Fruit fly (Drosophila melanogaster) whole organism, embryonic: ENCODE results near the gene CG7173.

Experiments
- Atf6 ChIP-seq: fragments of 200-800 bp; sonication (Bioruptor generic); IDR thresholded peaks from 2 replicates; pipeline ENCODE4 v1.3.6; 2022; ENCODE audit warnings: missing biosample characterization, missing genetic modification characterization
- Bdp1 ChIP-seq: fragments of 200-800 bp; sonication (Bioruptor generic); optimal IDR thresholded peaks from 3 replicates; lab custom pipeline; 2016; ENCODE audit warnings: missing biosample characterization, missing genetic modification characterization
- C15 ChIP-seq: fragments of 200-800 bp; sonication (Bioruptor generic); IDR thresholded peaks from 3 replicates; pipeline ENCODE4 v1.3.6; 2022; ENCODE audit warnings: missing biosample characterization, missing genetic modification characterization
- CG10543 ChIP-seq: fragments of 200-800 bp; sonication (Bioruptor generic); optimal IDR thresholded peaks from 3 replicates; lab custom pipeline; 2017; ENCODE audit warnings: missing biosample characterization, mild to moderate bottlenecking, missing genetic modification characterization, moderate library complexity
- CG11093 ChIP-seq: fragments of 200-800 bp; sonication (Bioruptor generic); IDR thresholded peaks from 3 replicates; pipeline ENCODE4 v1.3.6; 2022; ENCODE audit warnings: missing biosample characterization, missing genetic modification characterization
- CG12299 ChIP-seq: fragments of 200-800 bp; sonication (Bioruptor generic); optimal IDR thresholded peaks from 2 replicates; lab custom pipeline; 2018; ENCODE audit warnings: missing biosample characterization, mild to moderate bottlenecking, missing genetic modification characterization
- CG12942 ChIP-seq: fragments of 200-800 bp; sonication (Bioruptor generic); optimal IDR thresholded peaks from 3 replicates; lab custom pipeline; 2016; ENCODE audit warnings: missing biosample characterization, missing genetic modification characterization
- CG15479 ChIP-seq: fragments of 200-800 bp; sonication (Bioruptor generic); optimal IDR thresholded peaks from 3 replicates; lab custom pipeline; 2019; ENCODE audit warnings: missing biosample characterization, mild to moderate bottlenecking, missing genetic modification characterization, moderate library complexity
- CG1647 ChIP-seq: fragments of 200-800 bp; sonication (Bioruptor generic); optimal IDR thresholded peaks from 3 replicates; lab custom pipeline; 2016; ENCODE audit warnings: missing biosample characterization, missing genetic modification characterization
- CG16815 ChIP-seq: fragments of 200-800 bp; sonication (Bioruptor generic); optimal IDR thresholded peaks from 3 replicates; lab custom pipeline; 2017; ENCODE audit warnings: missing biosample characterization, mild to moderate bottlenecking, missing genetic modification characterization
- CG31365 ChIP-seq: fragments of 200-800 bp; sonication (Bioruptor generic); optimal IDR thresholded peaks from 2 replicates; lab custom pipeline; 2018; ENCODE audit warnings: missing biosample characterization, mild to moderate bottlenecking, missing genetic modification characterization
- CG31441 ChIP-seq: fragments of 200-800 bp; sonication (Bioruptor generic); IDR thresholded peaks from 2 replicates; pipeline ENCODE4 v1.3.6; 2022; ENCODE audit warnings: missing biosample characterization, missing genetic modification characterization
- CG3163 ChIP-seq: fragments of 200-800 bp; sonication (Bioruptor generic); optimal IDR thresholded peaks from 3 replicates; lab custom pipeline; 2016; ENCODE audit warnings: missing biosample characterization, missing genetic modification characterization
- CG6272 ChIP-seq: fragments of 200-800 bp; sonication (Bioruptor generic); IDR thresholded peaks from 2 replicates; pipeline ENCODE4 v1.3.6; 2022; ENCODE audit warnings: missing biosample characterization, missing genetic modification characterization
- CG7556 ChIP-seq: fragments of 200-800 bp; sonication (Bioruptor generic); optimal IDR thresholded peaks from 2 replicates; lab custom pipeline; 2017; ENCODE audit warnings: missing biosample characterization, mild to moderate bottlenecking, missing genetic modification characterization
- CG8281 ChIP-seq: fragments of 200-800 bp; sonication (Bioruptor generic); optimal IDR thresholded peaks from 2 replicates; lab custom pipeline; 2018; ENCODE audit warnings: missing biosample characterization, mild to moderate bottlenecking, missing genetic modification characterization, moderate library complexity
- CG8944 ChIP-seq: fragments of 200-800 bp; sonication (Bioruptor generic); optimal IDR thresholded peaks from 3 replicates; lab custom pipeline; 2016; ENCODE audit warnings: missing biosample characterization, missing genetic modification characterization
- CG9876 ChIP-seq: fragments of 200-800 bp; sonication (Bioruptor generic); optimal IDR thresholded peaks from 2 replicates; lab custom pipeline; 2016; ENCODE audit warnings: missing biosample characterization, missing genetic modification characterization
- CHES-1-like ChIP-seq: fragments of 200-800 bp; sonication (Bioruptor generic); optimal IDR thresholded peaks from 2 replicates; lab custom pipeline; 2016; ENCODE audit warnings: missing biosample characterization, missing genetic modification characterization
- Dad ChIP-seq: fragments of 200-800 bp; sonication (Bioruptor generic); optimal IDR thresholded peaks from 3 replicates; lab custom pipeline; 2016; ENCODE audit warnings: missing biosample characterization, missing genetic modification characterization
- Dp ChIP-seq: fragments of 200-800 bp; sonication (Bioruptor generic); optimal IDR thresholded peaks from 2 replicates; lab custom pipeline; 2018; ENCODE audit warnings: missing biosample characterization, mild to moderate bottlenecking, missing genetic modification characterization, moderate library complexity
- H15 ChIP-seq: fragments of 200-800 bp; sonication (Bioruptor generic); IDR thresholded peaks from 3 replicates; pipeline ENCODE4 v1.3.6; 2022; ENCODE audit warnings: missing biosample characterization, missing genetic modification characterization
- HHEX ChIP-seq: fragments of 200-800 bp; sonication (Bioruptor generic); optimal IDR thresholded peaks from 3 replicates; lab custom pipeline; 2017; ENCODE audit warnings: missing biosample characterization, mild to moderate bottlenecking, missing genetic modification characterization, missing genetic modification reagents
- HLH3B ChIP-seq: fragments of 200-800 bp; sonication (Bioruptor generic); IDR thresholded peaks from 2 replicates; pipeline ENCODE4 v1.3.6; 2022; ENCODE audit warnings: missing biosample characterization, missing genetic modification characterization
- Jarid2 ChIP-seq: fragments of 200-800 bp; sonication (Bioruptor generic); optimal IDR thresholded peaks from 3 replicates; lab custom pipeline; 2017; ENCODE audit warnings: mild to moderate bottlenecking, missing biosample characterization, missing genetic modification reagents, missing genetic modification characterization
- NC2α ChIP-seq: fragments of 200-800 bp; sonication (Bioruptor generic); optimal IDR thresholded peaks from 2 replicates; lab custom pipeline; 2016; ENCODE audit warnings: missing biosample characterization, missing genetic modification characterization
- Sry-δ ChIP-seq: fragments of 200-800 bp; sonication (Bioruptor generic); optimal IDR thresholded peaks from 2 replicates; lab custom pipeline; 2016; ENCODE audit warnings: missing biosample characterization, missing genetic modification characterization
- Trl ChIP-seq, 3 experiments: fragments of >200 bp in 2 of 3; fragments of 200-800 bp in 1 of 3; sonication (Bioruptor generic) in 1 of 3; optimal IDR thresholded peaks; 2 replicates in 1 of 3; 3 replicates in 2 of 3; lab custom pipeline; 2016 to 2017; ENCODE audit warnings: missing biosample characterization in 1 of 3, missing genetic modification characterization in 1 of 3
- abd-A ChIP-seq: fragments of 200-800 bp; sonication (Bioruptor generic); optimal IDR thresholded peaks from 3 replicates; lab custom pipeline; 2019; ENCODE audit warnings: missing biosample characterization, mild to moderate bottlenecking, missing genetic modification characterization, moderate library complexity
- bab2 ChIP-seq: fragments of 200-800 bp; sonication (Bioruptor generic); optimal IDR thresholded peaks from 2 replicates; lab custom pipeline; 2016; ENCODE audit warnings: missing biosample characterization, missing genetic modification characterization
- ci ChIP-seq: fragments of 200-800 bp; sonication (Bioruptor generic); IDR thresholded peaks from 3 replicates; pipeline ENCODE4 v1.3.6; 2022; ENCODE audit warnings: missing biosample characterization, missing genetic modification characterization
- exex ChIP-seq: fragments of 200-800 bp; sonication (Bioruptor generic); optimal IDR thresholded peaks from 4 replicates; lab custom pipeline; 2018; ENCODE audit warnings: missing biosample characterization, mild to moderate bottlenecking, missing genetic modification characterization, moderate library complexity
- fd3F ChIP-seq: fragments of 200-800 bp; sonication (Bioruptor generic); optimal IDR thresholded peaks from 2 replicates; lab custom pipeline; 2018; ENCODE audit warnings: missing biosample characterization, mild to moderate bottlenecking, missing genetic modification characterization, moderate library complexity
- fd64A ChIP-seq: fragments of 200-800 bp; sonication (Bioruptor generic); optimal IDR thresholded peaks from 3 replicates; lab custom pipeline; 2018; ENCODE audit warnings: missing biosample characterization, mild to moderate bottlenecking, missing genetic modification characterization
- gsb ChIP-seq: fragments of 200-800 bp; sonication (Bioruptor generic); IDR thresholded peaks from 2 replicates; pipeline ENCODE4 v1.3.6; 2022; ENCODE audit warnings: missing biosample characterization, missing genetic modification characterization
- jigr1 ChIP-seq: fragments of 200-800 bp; sonication (Bioruptor generic); IDR thresholded peaks from 3 replicates; pipeline ENCODE4 v1.3.6; 2022; ENCODE audit warnings: missing biosample characterization, missing genetic modification characterization
- kah ChIP-seq: fragments of 200-800 bp; sonication (Bioruptor generic); optimal IDR thresholded peaks from 2 replicates; lab custom pipeline; 2018; ENCODE audit warnings: missing biosample characterization, mild to moderate bottlenecking, missing genetic modification characterization
- klu ChIP-seq: fragments of 200-800 bp; sonication (Bioruptor generic); IDR thresholded peaks from 2 replicates; pipeline ENCODE4 v1.3.6; 2022; ENCODE audit warnings: missing biosample characterization, missing genetic modification characterization
- lbe ChIP-seq: fragments of 200-800 bp; sonication (Bioruptor generic); optimal IDR thresholded peaks from 2 replicates; lab custom pipeline; 2016; ENCODE audit warnings: missing biosample characterization, mild to moderate bottlenecking, missing genetic modification characterization
- lilli ChIP-seq: fragments of 200-800 bp; sonication (Bioruptor generic); optimal IDR thresholded peaks from 3 replicates; lab custom pipeline; 2016; ENCODE audit warnings: missing biosample characterization, missing genetic modification characterization
- luna ChIP-seq: fragments of 200-800 bp; sonication (Bioruptor generic); optimal IDR thresholded peaks from 2 replicates; lab custom pipeline; 2016; ENCODE audit warnings: missing biosample characterization, missing genetic modification characterization
- scrt ChIP-seq: fragments of 200-800 bp; sonication (Bioruptor generic); optimal IDR thresholded peaks from 2 replicates; lab custom pipeline; 2018; ENCODE audit warnings: missing biosample characterization, mild to moderate bottlenecking, missing genetic modification characterization, moderate library complexity
- sd ChIP-seq: fragments of 200-800 bp; sonication (Bioruptor generic); optimal IDR thresholded peaks from 3 replicates; lab custom pipeline; 2018; ENCODE audit warnings: missing biosample characterization, mild to moderate bottlenecking, missing genetic modification characterization, moderate library complexity
- tll ChIP-seq, 2 experiments: fragments of 200-800 bp in 1 of 2; fragments of >200 bp in 1 of 2; sonication (Bioruptor generic) in 1 of 2; optimal IDR thresholded peaks; 2 replicates each; lab custom pipeline; 2017 to 2019; ENCODE audit warnings: missing biosample characterization in 2 of 2, missing genetic modification characterization in 2 of 2, mild to moderate bottlenecking in 1 of 2, moderate library complexity in 1 of 2
- trh ChIP-seq: fragments of 200-800 bp; sonication (Bioruptor generic); optimal IDR thresholded peaks from 2 replicates; lab custom pipeline; 2016; ENCODE audit warnings: missing biosample characterization, missing genetic modification characterization
- ttk ChIP-seq: fragments of 200-800 bp; sonication (Bioruptor generic); IDR thresholded peaks from 2 replicates; pipeline ENCODE4 v2.1.2; 2022; ENCODE audit warnings: missing biosample characterization, missing genetic modification characterization
- tx ChIP-seq: fragments of 200-800 bp; sonication (Bioruptor generic); optimal IDR thresholded peaks from 2 replicates; lab custom pipeline; 2016; ENCODE audit warnings: missing biosample characterization, missing genetic modification characterization
- zen2 ChIP-seq: fragments of 200-800 bp; sonication (Bioruptor generic); IDR thresholded peaks from 3 replicates; pipeline ENCODE4 v1.3.6; 2022; ENCODE audit warnings: missing biosample characterization, missing genetic modification characterization; ENCODE audit not compliant: partially characterized antibody

The CG7173 gene

DNA sequence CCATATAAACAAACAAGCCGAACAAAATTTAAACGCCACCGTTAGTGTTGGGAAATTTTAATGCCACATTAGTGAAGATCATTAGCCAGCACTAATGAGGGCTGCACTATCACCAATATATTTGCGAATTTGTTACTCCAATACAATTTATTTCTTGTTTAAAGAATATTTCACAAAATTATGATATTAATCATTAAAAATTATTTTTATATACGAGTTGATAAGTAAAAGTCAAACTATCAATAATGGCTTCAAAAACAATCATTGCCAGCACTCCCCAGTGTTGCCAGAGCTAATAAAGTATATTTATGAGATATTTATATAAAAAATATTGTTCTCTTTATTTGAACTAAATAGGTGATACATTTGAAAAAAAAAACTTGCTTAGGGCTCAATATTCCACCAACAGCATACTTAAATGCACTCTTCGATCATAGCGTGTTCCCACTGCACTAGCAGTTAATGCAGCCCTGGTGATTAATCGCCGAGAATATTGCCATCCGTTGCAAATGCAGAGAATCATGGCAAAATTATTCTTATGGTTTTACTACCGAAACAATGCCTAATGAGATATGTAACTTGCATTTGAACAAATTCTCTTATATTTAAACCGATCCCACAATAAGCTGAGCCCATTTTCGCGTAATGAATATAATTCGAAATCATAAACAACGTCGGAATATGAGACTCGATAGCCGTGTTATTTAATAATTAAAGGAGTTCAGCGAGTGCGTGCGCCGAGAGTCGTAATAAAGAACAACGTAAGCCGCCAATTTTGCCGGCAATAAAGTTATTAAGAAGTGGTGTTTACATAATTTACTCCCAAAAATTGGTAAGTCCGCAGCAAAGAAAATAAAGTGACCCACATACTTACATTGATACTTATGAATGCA, 42.0 kb downstream of the CG7173 start, which contains the start of the genes SAK and Cdk12 (continued):
- TF ChIP-seq CG15479 (GFP tag; lab: Kevin White, UChicago) = peak; percentile 12
- TF ChIP-seq fd3F (GFP tag; lab: Kevin White, UChicago) = peak; percentile 85
- peak; percentile 67; the same call in 2 of the 3 replicates for TF ChIP-seq jigr1
- TF ChIP-seq CG9876 (GFP tag; lab: Kevin White, UChicago) = peak; percentile 60
- no peak for TF ChIP-seq luna
- peak; percentile 65 for TF ChIP-seq CG8944 (GFP tag; lab: Kevin White, UChicago)
- peak in 1 of 2 experiments; percentile 5 for TF ChIP-seq tll (GFP tag; optimal IDR thresholded peaks at IDR 0.05; lab: Kevin White, UChicago)
- peak; percentile 84 for TF ChIP-seq Atf6 (GFP tag; lab: Robert Waterston, UW)
- TF ChIP-seq Trl (optimal IDR thresholded peaks at IDR 0.05; lab: Kevin White, UChicago) = no peak
- TF ChIP-seq Trl (GFP tag; optimal IDR thresholded peaks at IDR 0.05; lab: Kevin White, UChicago) = peak; percentile 49
- peak; percentile 76 for TF ChIP-seq CG12942 (GFP tag; lab: Kevin White, UChicago)
- TF ChIP-seq CG31441 (GFP tag; lab: Robert Waterston, UW) = peak; percentile 96
- peak; percentile 69 for TF ChIP-seq exex (tag; lab: Kevin White, UChicago)
- TF ChIP-seq tx (GFP tag; lab: Kevin White, UChicago) = peak; percentile 49
- peak; percentile 77 for TF ChIP-seq CG12299 (tag; lab: Kevin White, UChicago)
- TF ChIP-seq CG10543 (GFP tag; lab: Kevin White, UChicago) = peak; percentile 95
- peak; percentile 77 for TF ChIP-seq abd-A
- peak; percentile 52 for TF ChIP-seq CG8281 (tag; lab: Kevin White, UChicago)
- peak; percentile 71 for TF ChIP-seq scrt (GFP tag; lab: Kevin White, UChicago)
- peak; percentile 43 for TF ChIP-seq sd (tag; lab: Kevin White, UChicago)
- TF ChIP-seq klu (GFP tag; lab: Robert Waterston, UW) = peak; percentile 81
- peak; percentile 87 for TF ChIP-seq CG16815 (GFP tag; lab: Kevin White, UChicago)
- TF ChIP-seq H15 (GFP tag; lab: Robert Waterston, UW) = peak; percentile 66; the same call in 2 of the 3 replicates
- TF ChIP-seq trh (GFP tag; lab: Kevin White, UChicago) = peak; percentile 55
- TF ChIP-seq Bdp1 = peak; percentile 56
- peak; percentile 85 for TF ChIP-seq HHEX
- TF ChIP-seq Dad (GFP tag; lab: Kevin White, UChicago) = peak; percentile 48
- peak; percentile 28 for TF ChIP-seq CHES-1-like (GFP tag; lab: Kevin White, UChicago)
- no peak; the same call in 2 of the 3 replicates for TF ChIP-seq zen2
- peak; percentile 82 for TF ChIP-seq ttk (GFP tag; lab: Robert Waterston, UW)
- peak; percentile 65 for TF ChIP-seq lbe (GFP tag; lab: Kevin White, UChicago)
- peak; percentile 65 for TF ChIP-seq kah (GFP tag; lab: Kevin White, UChicago)
- TF ChIP-seq CG6272 (GFP tag; lab: Robert Waterston, UW) = peak; percentile 81
- peak; percentile 23 for TF ChIP-seq CG3163 (GFP tag; lab: Kevin White, UChicago)
- peak; percentile 16 for TF ChIP-seq fd64A (GFP tag; lab: Kevin White, UChicago)
- 0 out of 3 replicates have a peak, but pooled peaks have one; percentile 56 for TF ChIP-seq C15 (GFP tag; lab: Robert Waterston, UW)
- TF ChIP-seq CG1647 (GFP tag; lab: Kevin White, UChicago) = peak; percentile 30
- peak; percentile 66 for TF ChIP-seq HLH3B
- TF ChIP-seq Sry-δ = peak; percentile 69
- TF ChIP-seq Dp (GFP tag; lab: Kevin White, UChicago) = peak; percentile 74
- TF ChIP-seq CG11093 = peak; percentile 74; the same call in 2 of the 3 replicates
- peak; percentile 74; the same call in 2 of the 3 replicates for TF ChIP-seq ci (GFP tag; lab: Robert Waterston, UW)
- peak; percentile 87 for TF ChIP-seq CG7556
- peak; percentile 79 for TF ChIP-seq gsb
- peak; percentile 82 for TF ChIP-seq lilli (GFP tag; lab: Kevin White, UChicago)
- peak; percentile 58 for TF ChIP-seq bab2 (GFP tag; lab: Kevin White, UChicago)
- peak; percentile 22 for TF ChIP-seq CG31365 (tag; lab: Kevin White, UChicago)
- no peak for TF ChIP-seq Jarid2 (GFP tag; lab: Kevin White, UChicago)
- no peak for TF ChIP-seq NC2α (GFP tag; lab: Kevin White, UChicago)
